Fruit fly (Drosophila melanogaster) whole organism, wandering third instar larva: Measurements from ENCODE around the gene Gr10a.
A peak's percentile ranks its signal among the peaks of the same experiment; 100 is the strongest.

Experiments used
- Dfd ChIP-seq: fragments of >200 bp; optimal IDR thresholded peaks from 2 replicates; lab custom pipeline; 2017; ENCODE audit warnings: missing biosample characterization, missing genetic modification characterization
- Jra ChIP-seq: sonication (Bioruptor generic); optimal IDR thresholded peaks from 2 replicates; lab custom pipeline; 2016; ENCODE audit warnings: missing biosample characterization, missing genetic modification characterization
- N ChIP-seq: fragments of >200 bp; optimal IDR thresholded peaks from 2 replicates; lab custom pipeline; 2018; ENCODE audit warnings: missing biosample characterization, missing external identifiers, missing genetic modification characterization
- OdsH ChIP-seq: fragments of 200-800 bp; sonication (Bioruptor generic); optimal IDR thresholded peaks from 2 replicates; lab custom pipeline; 2016; ENCODE audit warnings: missing biosample characterization, mild to moderate bottlenecking, missing genetic modification characterization
- ey ChIP-seq: fragments of 200-800 bp; sonication (Bioruptor generic); optimal IDR thresholded peaks from 2 replicates; lab custom pipeline; 2016; ENCODE audit warnings: missing biosample characterization, missing genetic modification characterization
- psq ChIP-seq: fragments of 200-800 bp; sonication (Bioruptor generic); optimal IDR thresholded peaks from 3 replicates; lab custom pipeline; 2017; ENCODE audit warnings: missing biosample characterization, mild to moderate bottlenecking, missing genetic modification characterization, moderate library complexity

DNA sequence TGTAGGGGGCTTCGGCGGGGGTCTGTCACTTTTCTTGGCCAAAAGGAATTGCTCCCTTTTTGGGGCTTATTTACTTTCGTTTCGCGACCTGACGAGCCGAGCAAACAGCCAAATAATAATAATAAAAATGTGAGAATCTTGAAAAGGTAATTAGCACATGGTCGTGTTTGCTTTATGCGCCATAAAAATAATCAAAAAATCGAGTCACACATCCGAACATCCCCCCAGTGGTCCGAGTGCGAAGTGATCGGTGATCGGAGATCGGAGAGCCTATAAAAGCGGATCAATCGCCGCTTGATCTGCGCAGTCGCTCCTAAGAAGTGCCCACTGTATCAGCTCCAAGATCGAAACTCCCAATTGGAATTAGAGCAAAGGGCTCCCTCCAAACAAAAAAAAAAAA is 5.3 kb upstream of the Gr10a start, which contains the start of gene Gs2:
- TF ChIP-seq OdsH (GFP tag; lab: Kevin White, UChicago), result peak; percentile 2
- TF ChIP-seq ey (GFP tag; lab: Kevin White, UChicago), result no peak
- no peak for TF ChIP-seq N (GFP tag; lab: Kevin White, UChicago)
- no peak for TF ChIP-seq Dfd (GFP tag; lab: Kevin White, UChicago)
- TF ChIP-seq psq (GFP tag; lab: Kevin White, UChicago), result no peak
- TF ChIP-seq Jra, result no peak
